Fruit fly (Drosophila melanogaster): ENCODE data around the gene CG43155.

CG43155 gene

DNA sequence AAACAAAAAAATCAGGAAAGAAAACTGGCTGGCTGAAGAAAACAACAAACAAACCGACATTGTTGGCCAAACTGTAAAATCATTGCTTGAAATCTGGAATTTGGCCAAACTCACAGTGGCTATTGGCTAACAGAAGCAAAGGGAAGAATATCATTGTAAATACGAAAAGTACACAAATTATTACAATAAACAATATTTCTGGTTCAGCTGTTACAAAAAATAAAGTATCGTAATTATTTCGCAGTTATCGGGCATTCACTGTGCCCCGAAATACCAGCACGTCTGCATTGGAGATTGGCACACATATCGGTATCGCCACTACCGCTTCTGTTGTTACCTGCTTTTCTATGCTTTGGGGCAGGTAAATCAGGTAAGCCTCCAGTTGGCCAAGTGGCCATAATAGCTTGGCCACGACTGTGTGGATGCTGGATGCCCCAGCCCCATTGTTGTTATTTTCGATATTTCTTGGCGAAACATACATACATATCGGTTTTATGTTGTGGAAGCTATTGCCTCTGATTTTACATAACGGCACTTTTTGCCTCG lies 8.5 kb upstream of the CG43155 start (continued):
- TF ChIP-seq CG7987 (GFP tag; optimal IDR thresholded peaks at IDR 0.05): no peak
- TF ChIP-seq CG10274 (GFP tag; optimal IDR thresholded peaks at IDR 0.05): peak; percentile 9
- no peak for TF ChIP-seq ab (GFP tag; optimal IDR thresholded peaks at IDR 0.05)
- no peak for TF ChIP-seq tna (GFP tag; IDR thresholded peaks at IDR 0.05; ENCODE audit: partially characterized antibody)
- no peak for TF ChIP-seq jing (GFP tag; optimal IDR thresholded peaks at IDR 0.05)
- peak; percentile 56 for TF ChIP-seq ind (GFP tag; optimal IDR thresholded peaks at IDR 0.05)
- no peak for TF ChIP-seq pzg (GFP tag; optimal IDR thresholded peaks at IDR 0.05)
- no peak for TF ChIP-seq CG31388 (GFP tag; optimal IDR thresholded peaks at IDR 0.05)
- TF ChIP-seq CG13287 (GFP tag; IDR thresholded peaks at IDR 0.05; ENCODE audit: partially characterized antibody): no peak
- no peak for TF ChIP-seq chn (GFP tag; optimal IDR thresholded peaks at IDR 0.05)
- TF ChIP-seq lov (optimal IDR thresholded peaks at IDR 0.05): no peak
- TF ChIP-seq lov (GFP tag; IDR thresholded peaks at IDR 0.05): 0 out of 3 replicates have a peak, but pooled peaks have one; percentile 18
- TF ChIP-seq gsb-n (tag; optimal IDR thresholded peaks at IDR 0.05): no peak
- 0 out of 2 replicates have a peak, but pooled peaks have one; percentile 12 for TF ChIP-seq CG5953 (GFP tag; IDR thresholded peaks at IDR 0.05)
- peak; percentile 43; the same call in 1 of the 2 replicates for TF ChIP-seq CG11247 (GFP tag; IDR thresholded peaks at IDR 0.05)
- TF ChIP-seq CG11560 (tag; IDR thresholded peaks at IDR 0.05): 0 out of 3 replicates have a peak, but pooled peaks have one; percentile 46
- no peak for TF ChIP-seq CG33557 (GFP tag; optimal IDR thresholded peaks at IDR 0.05)
- TF ChIP-seq slp2 (GFP tag; optimal IDR thresholded peaks at IDR 0.05): peak; percentile 22
- no peak for TF ChIP-seq run (tag; optimal IDR thresholded peaks at IDR 0.05)
- TF ChIP-seq CG15011 (GFP tag; optimal IDR thresholded peaks at IDR 0.05): no peak
- no peak for TF ChIP-seq peb (GFP tag; IDR thresholded peaks at IDR 0.05)
- peak; percentile 44 for TF ChIP-seq Meics (GFP tag; optimal IDR thresholded peaks at IDR 0.05)
- no peak for TF ChIP-seq vfl (GFP tag; optimal IDR thresholded peaks at IDR 0.05)
- 0 out of 2 replicates have a peak, but pooled peaks have one; percentile 10 for TF ChIP-seq esg (GFP tag; conservative IDR thresholded peaks at IDR 0.05)
- TF ChIP-seq btn (GFP tag; optimal IDR thresholded peaks at IDR 0.05): no peak
- TF ChIP-seq Dfd (GFP tag; optimal IDR thresholded peaks at IDR 0.05): no peak
- peak; percentile 60 for TF ChIP-seq sob (GFP tag; IDR thresholded peaks at IDR 0.05)
- TF ChIP-seq da (GFP tag; optimal IDR thresholded peaks at IDR 0.05): no peak
- TF ChIP-seq CG6654 (GFP tag; optimal IDR thresholded peaks at IDR 0.05): no peak
- TF ChIP-seq Ssrp (tag; optimal IDR thresholded peaks at IDR 0.05): peak; percentile 5
- no peak for TF ChIP-seq ash1 (GFP tag; optimal IDR thresholded peaks at IDR 0.05)
- peak; percentile 18 to 39 for TF ChIP-seq Pdp1 (GFP tag; optimal IDR thresholded peaks at IDR 0.05)
- TF ChIP-seq CG9932 (GFP tag; IDR thresholded peaks at IDR 0.05): peak; percentile 80
- TF ChIP-seq insv (GFP tag; optimal IDR thresholded peaks at IDR 0.05): no peak
- no peak for TF ChIP-seq Nf-YB (GFP tag; optimal IDR thresholded peaks at IDR 0.05)
- peak; percentile 26 for TF ChIP-seq CG17385 (GFP tag; optimal IDR thresholded peaks at IDR 0.05)
- TF ChIP-seq CG11456 (GFP tag; IDR thresholded peaks at IDR 0.05): peak; percentile 56; the same call in 2 of the 3 replicates
- TF ChIP-seq CG9817 (tag; optimal IDR thresholded peaks at IDR 0.05): peak; percentile 41
- TF ChIP-seq CG8388 (GFP tag; optimal IDR thresholded peaks at IDR 0.05): no peak
- no peak for TF ChIP-seq toy (GFP tag; IDR thresholded peaks at IDR 0.05)
- peak; percentile 36 for TF ChIP-seq Fer3 (tag; optimal IDR thresholded peaks at IDR 0.05)
- peak; percentile 64; the same call in 2 of the 3 replicates for TF ChIP-seq H15 (GFP tag; IDR thresholded peaks at IDR 0.05)
- peak; percentile 42; the same call in 1 of the 2 replicates for TF ChIP-seq CG3847 (GFP tag; IDR thresholded peaks at IDR 0.05)
- TF ChIP-seq cad (GFP tag; optimal IDR thresholded peaks at IDR 0.05): no peak
- peak; percentile 35 for TF ChIP-seq HHEX (GFP tag; optimal IDR thresholded peaks at IDR 0.05)
- no peak for TF ChIP-seq CG15601 (tag; optimal IDR thresholded peaks at IDR 0.05)
- no peak for TF ChIP-seq HLHmδ (GFP tag; optimal IDR thresholded peaks at IDR 0.05)
- peak; percentile 54 for TF ChIP-seq ranshi (GFP tag; IDR thresholded peaks at IDR 0.05)
- no peak for TF ChIP-seq bbx (GFP tag; IDR thresholded peaks at IDR 0.05; ENCODE audit: partially characterized antibody)
- peak; percentile 10 for TF ChIP-seq Jarid2 (GFP tag; optimal IDR thresholded peaks at IDR 0.05)
